Worm (Caenorhabditis elegans): ENCODE results near the gene npa-1.

ce11 chrV:7096129-7096730 lies 20.6 kb downstream of the npa-1 start:
- TF ChIP-seq npax-4 (tag; optimal IDR thresholded peaks at IDR 0.05), result no peak
- no peak for TF ChIP-seq dmd-4 (tag; optimal IDR thresholded peaks at IDR 0.05; ENCODE audit: borderline replicate concordance)
- no peak for TF ChIP-seq gmeb-2 (tag; optimal IDR thresholded peaks at IDR 0.05)
- TF ChIP-seq ama-1 (optimal IDR thresholded peaks at IDR 0.05), result no peak
- TF ChIP-seq T23F11.4 (GFP tag; optimal IDR thresholded peaks at IDR 0.05), result no peak
- TF ChIP-seq nfya-1 (tag; optimal IDR thresholded peaks at IDR 0.05), result no peak
- no peak for TF ChIP-seq tbx-7 (tag; optimal IDR thresholded peaks at IDR 0.05)
- TF ChIP-seq unc-86 (tag; optimal IDR thresholded peaks at IDR 0.05), result no peak
- no peak for TF ChIP-seq hlh-15 (tag; optimal IDR thresholded peaks at IDR 0.05)
- TF ChIP-seq odd-2 (tag; optimal IDR thresholded peaks at IDR 0.05), result no peak
- TF ChIP-seq syd-9 (tag; optimal IDR thresholded peaks at IDR 0.05), result no peak
- no peak for TF ChIP-seq ceh-9 (tag; optimal IDR thresholded peaks at IDR 0.05)
- no peak for TF ChIP-seq sdc-2 (tag; optimal IDR thresholded peaks at IDR 0.05)
